Worm (Caenorhabditis elegans) whole organism, midembryonic: ENCODE data around the gene dep-1.

Experiments used
- T22C8.4 ChIP-seq: fragments of 200-800 bp; sonication (Bioruptor generic); IDR thresholded peaks from 2 replicates; pipeline ENCODE4 v1.3.6; 2022; ENCODE audit warnings: missing genetic modification characterization, missing compliant biosample characterization
- flt-1 ChIP-seq: fragments of 200-800 bp; sonication (Bioruptor generic); IDR thresholded peaks from 2 replicates; pipeline ENCODE4 v1.3.6; 2022; ENCODE audit warnings: missing genetic modification characterization, missing compliant biosample characterization
- tab-1 ChIP-seq: fragments of 200-800 bp; sonication (Bioruptor generic); IDR thresholded peaks from 2 replicates; pipeline ENCODE4 v1.3.6; 2022; ENCODE audit warnings: missing genetic modification characterization, missing compliant biosample characterization
- ztf-23 ChIP-seq: fragments of 200-800 bp; sonication (Bioruptor generic); IDR thresholded peaks from 2 replicates; pipeline ENCODE4 v1.3.6; 2022; ENCODE audit warnings: missing genetic modification reagents, missing genetic modification characterization, missing compliant biosample characterization
- ztf-29 ChIP-seq: fragments of 200-800 bp; sonication (Bioruptor generic); IDR thresholded peaks from 2 replicates; pipeline ENCODE4 v1.3.6; 2022; ENCODE audit warnings: missing genetic modification reagents, missing genetic modification characterization, missing compliant biosample characterization

ce11 chrII:9021625-9022024 lies 2.0 kb upstream of the dep-1 start:
- no peak for TF ChIP-seq T22C8.4 (GFP tag; lab: Robert Waterston, UW)
- TF ChIP-seq flt-1 (GFP tag; lab: Robert Waterston, UW) = no peak
- no peak for TF ChIP-seq ztf-29 (GFP tag; lab: Robert Waterston, UW)
- no peak for TF ChIP-seq tab-1 (GFP tag; lab: Robert Waterston, UW)
- TF ChIP-seq ztf-23 (GFP tag; lab: Robert Waterston, UW) = no peak
